Fruit fly (Drosophila melanogaster): ENCODE measurements around the gene CG10428.

CG10428 gene

DNA sequence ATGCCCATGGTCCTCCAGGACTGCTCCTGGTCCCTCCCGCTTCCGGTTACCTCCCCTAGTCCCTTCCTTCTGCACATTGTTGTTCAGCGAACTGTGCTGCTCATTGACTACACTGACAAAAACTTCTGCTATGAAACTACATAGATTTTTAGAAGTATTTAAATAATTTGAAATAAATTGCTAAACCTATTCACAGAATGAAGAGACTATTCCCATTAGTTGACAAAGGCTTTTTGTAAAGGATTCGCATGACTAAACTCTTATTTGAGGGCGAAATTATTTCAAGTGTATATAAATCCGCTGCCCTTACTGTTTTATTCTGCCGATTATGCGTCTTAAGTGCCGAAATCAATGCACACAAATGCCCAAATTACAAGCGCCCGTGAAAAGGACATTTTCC is 27.4 kb upstream of the CG10428 start (continued):
- TF ChIP-seq Gug (GFP tag; IDR thresholded peaks at IDR 0.05) (no peak), chinmo (GFP tag; IDR thresholded peaks at IDR 0.05; ENCODE audit: partially characterized antibody) (no peak), ATbp (GFP tag; optimal IDR thresholded peaks at IDR 0.05) (peak; percentile 28), CG8388 (GFP tag; optimal IDR thresholded peaks at IDR 0.05) (peak; percentile 63), CG14710 (tag; optimal IDR thresholded peaks at IDR 0.05) (peak; percentile 79), tll (GFP tag; optimal IDR thresholded peaks at IDR 0.05) (peak in 1 of 2 experiments; percentile 66), CG10267 (tag; optimal IDR thresholded peaks at IDR 0.05) (peak; percentile 76), CG10366 (GFP tag; IDR thresholded peaks at IDR 0.05) (no peak), CG31441 (GFP tag; IDR thresholded peaks at IDR 0.05) (peak; percentile 73), tna (GFP tag; IDR thresholded peaks at IDR 0.05; ENCODE audit: partially characterized antibody) (no peak), da (GFP tag; optimal IDR thresholded peaks at IDR 0.05) (no peak), CG10654 (GFP tag; optimal IDR thresholded peaks at IDR 0.05) (no peak), CG18764 (GFP tag; optimal IDR thresholded peaks at IDR 0.05) (peak; percentile 30), Opbp (GFP tag; IDR thresholded peaks at IDR 0.05; ENCODE audit: partially characterized antibody) (no peak), CG10147 (GFP tag; optimal IDR thresholded peaks at IDR 0.05) (no peak), gro (GFP tag; optimal IDR thresholded peaks at IDR 0.05) (no peak), gcm2 (GFP tag; optimal IDR thresholded peaks at IDR 0.05) (no peak), CG11247 (GFP tag; IDR thresholded peaks at IDR 0.05) (no peak), vfl (GFP tag; optimal IDR thresholded peaks at IDR 0.05) (no peak), Atf-2 (GFP tag; optimal IDR thresholded peaks at IDR 0.05) (peak; percentile 18), CG17361 (GFP tag; IDR thresholded peaks at IDR 0.05) (peak; percentile 64; the same call in 2 of the 3 replicates), Chrac-16 (GFP tag; optimal IDR thresholded peaks at IDR 0.05) (peak; percentile 49), Hr3 (GFP tag; optimal IDR thresholded peaks at IDR 0.05) (peak; percentile 25), CG32532 (GFP tag; IDR thresholded peaks at IDR 0.05) (no peak), Mrtf (GFP tag; IDR thresholded peaks at IDR 0.05) (no peak), CG12942 (GFP tag; optimal IDR thresholded peaks at IDR 0.05) (peak; percentile 19), Oli (tag; optimal IDR thresholded peaks at IDR 0.05) (peak; percentile 64), stc (GFP tag; IDR thresholded peaks at IDR 0.05) (no peak), amos (GFP tag; IDR thresholded peaks at IDR 0.05; ENCODE audit: partially characterized antibody) (no peak), disco-r (GFP tag; optimal IDR thresholded peaks at IDR 0.05) (no peak), CG12744 (GFP tag; optimal IDR thresholded peaks at IDR 0.05) (no peak), CG10321 (GFP tag; IDR thresholded peaks at IDR 0.05) (no peak), CG12299 (tag; optimal IDR thresholded peaks at IDR 0.05) (no peak), peb (GFP tag; IDR thresholded peaks at IDR 0.05) (no peak), CG4328 (GFP tag; optimal IDR thresholded peaks at IDR 0.05) (no peak), Lhr (GFP tag; optimal IDR thresholded peaks at IDR 0.05) (peak; percentile 9), CG15269 (tag; optimal IDR thresholded peaks at IDR 0.05) (peak; percentile 34), zfh1 (GFP tag; IDR thresholded peaks at IDR 0.05) (peak; percentile 67), Six4 (GFP tag; optimal IDR thresholded peaks at IDR 0.05) (peak; percentile 43), sr (GFP tag; IDR thresholded peaks at IDR 0.05) (no peak), Sry-β (GFP tag; optimal IDR thresholded peaks at IDR 0.05) (peak; percentile 37), Bteb2 (GFP tag; optimal IDR thresholded peaks at IDR 0.05) (no peak), CG10959 (GFP tag; IDR thresholded peaks at IDR 0.05) (peak; percentile 79)
